Worm (Caenorhabditis elegans) whole organism, late embryonic: ENCODE measurements around the gene jmjd-5.
"Not testable (repeated sequence)": the region's sequence is repeated elsewhere in the genome, so short reads cannot be mapped to it uniquely, and the experiment has no call there.

Experiments used
- C08G9.2 ChIP-seq: sonication (generic microtip); optimal IDR thresholded peaks from 2 replicates; lab custom pipeline; 2016; ENCODE audit warnings: mild to moderate bottlenecking, missing genetic modification characterization, moderate library complexity, missing compliant biosample characterization
- C38D4.7 ChIP-seq: fragments of 200-800 bp; sonication (Bioruptor generic); optimal IDR thresholded peaks from 2 replicates; lab custom pipeline; 2018; ENCODE audit warnings: mild to moderate bottlenecking, missing genetic modification characterization, moderate library complexity, missing compliant biosample characterization
- K02D7.2 ChIP-seq: sonication (generic microtip); optimal IDR thresholded peaks from 2 replicates; lab custom pipeline; 2017; ENCODE audit warnings: mild to moderate bottlenecking, missing genetic modification characterization, missing compliant biosample characterization
- K09A11.1 ChIP-seq: sonication (generic microtip); optimal IDR thresholded peaks from 2 replicates; lab custom pipeline; 2017; ENCODE audit warnings: antibody characterized with exemption, mild to moderate bottlenecking, missing genetic modification characterization, missing compliant biosample characterization; ENCODE audit not compliant: insufficient read depth
- T23F11.4 ChIP-seq: fragments of 200-800 bp; sonication (Bioruptor generic); optimal IDR thresholded peaks from 2 replicates; lab custom pipeline; 2018; ENCODE audit warnings: mild to moderate bottlenecking, missing genetic modification characterization, missing compliant biosample characterization
- ahr-1 ChIP-seq: sonication (generic microtip); optimal IDR thresholded peaks from 2 replicates; lab custom pipeline; 2016; ENCODE audit warnings: missing genetic modification characterization, missing compliant biosample characterization
- ama-1 ChIP-seq: fragments of 150-350 bp; optimal IDR thresholded peaks from 2 replicates; lab custom pipeline; 2014
- ceh-14 ChIP-seq: sonication (generic microtip); optimal IDR thresholded peaks from 2 replicates; lab custom pipeline; 2016; ENCODE audit warnings: missing genotype, missing genetic modification characterization, missing compliant biosample characterization
- ceh-2 ChIP-seq: sonication (generic microtip); optimal IDR thresholded peaks from 2 replicates; lab custom pipeline; 2016; ENCODE audit warnings: missing genotype, missing genetic modification characterization, missing compliant biosample characterization
- ceh-22 ChIP-seq: sonication (generic microtip); optimal IDR thresholded peaks from 2 replicates; lab custom pipeline; 2017; ENCODE audit warnings: missing biosample characterization, missing genetic modification characterization
- ceh-31 ChIP-seq: sonication (generic microtip); optimal IDR thresholded peaks from 2 replicates; lab custom pipeline; 2016; ENCODE audit warnings: missing genetic modification characterization, missing compliant biosample characterization
- ceh-34 ChIP-seq: sonication (generic microtip); optimal IDR thresholded peaks from 2 replicates; lab custom pipeline; 2016; ENCODE audit warnings: mild to moderate bottlenecking, missing genetic modification characterization, missing compliant biosample characterization
- ceh-45 ChIP-seq: fragments of 200-800 bp; sonication (Bioruptor generic); IDR thresholded peaks from 2 replicates; pipeline ENCODE4 v1.3.6; 2022; ENCODE audit warnings: missing genetic modification reagents, missing genetic modification characterization, missing compliant biosample characterization
- ceh-48 ChIP-seq: sonication (generic microtip); optimal IDR thresholded peaks from 2 replicates; lab custom pipeline; 2016; ENCODE audit warnings: missing genetic modification characterization, inconsistent platforms, missing compliant biosample characterization
- ceh-6 ChIP-seq: fragments of 200-800 bp; sonication (Bioruptor generic); optimal IDR thresholded peaks from 2 replicates; lab custom pipeline; 2018; ENCODE audit warnings: mild to moderate bottlenecking, missing genetic modification characterization, missing compliant biosample characterization
- ceh-9 ChIP-seq: sonication (generic microtip); optimal IDR thresholded peaks from 2 replicates; lab custom pipeline; 2016; ENCODE audit warnings: mild to moderate bottlenecking, missing genetic modification characterization, inconsistent platforms, missing compliant biosample characterization
- che-1 ChIP-seq: sonication (generic microtip); optimal IDR thresholded peaks from 2 replicates; lab custom pipeline; 2016; ENCODE audit warnings: mild to moderate bottlenecking, missing genetic modification characterization, missing compliant biosample characterization
- dmd-4 ChIP-seq: sonication (generic microtip); optimal IDR thresholded peaks from 2 replicates; lab custom pipeline; 2016; ENCODE audit warnings: borderline replicate concordance, missing genetic modification characterization, missing compliant biosample characterization
- dve-1 ChIP-seq: sonication (generic microtip); optimal IDR thresholded peaks from 2 replicates; lab custom pipeline; 2017; ENCODE audit warnings: antibody characterized with exemption, mild to moderate bottlenecking, missing genetic modification characterization, missing compliant biosample characterization
- elt-4 ChIP-seq: sonication (generic microtip); optimal IDR thresholded peaks from 2 replicates; lab custom pipeline; 2016; ENCODE audit warnings: missing genetic modification characterization, missing compliant biosample characterization
- ets-4 ChIP-seq: sonication (generic microtip); optimal IDR thresholded peaks from 2 replicates; lab custom pipeline; 2016; ENCODE audit warnings: missing genetic modification characterization, missing compliant biosample characterization
- eyg-1 ChIP-seq: sonication (generic microtip); optimal IDR thresholded peaks from 2 replicates; lab custom pipeline; 2016; ENCODE audit warnings: missing genotype, missing genetic modification characterization, missing compliant biosample characterization
- fkh-10 ChIP-seq: fragments of 150-350 bp; optimal IDR thresholded peaks from 2 replicates; lab custom pipeline; 2014; ENCODE audit warnings: missing biosample characterization, missing genetic modification reagents, missing genetic modification characterization
- fkh-6 ChIP-seq: sonication (generic microtip); optimal IDR thresholded peaks from 2 replicates; lab custom pipeline; 2016; ENCODE audit warnings: missing genetic modification characterization, missing compliant biosample characterization
- hlh-15 ChIP-seq: sonication (generic microtip); optimal IDR thresholded peaks from 2 replicates; lab custom pipeline; 2016; ENCODE audit warnings: missing genetic modification characterization, missing compliant biosample characterization
- hlh-30 ChIP-seq: sonication (generic microtip); optimal IDR thresholded peaks from 2 replicates; lab custom pipeline; 2017; ENCODE audit warnings: antibody characterized with exemption, missing genetic modification characterization, missing compliant biosample characterization; ENCODE audit not compliant: insufficient read depth
- hlh-6 ChIP-seq: sonication (generic microtip); optimal IDR thresholded peaks from 2 replicates; lab custom pipeline; 2016; ENCODE audit warnings: missing genotype, missing genetic modification characterization, missing compliant biosample characterization
- mec-3 ChIP-seq: sonication (generic microtip); optimal IDR thresholded peaks from 2 replicates; lab custom pipeline; 2016; ENCODE audit warnings: borderline replicate concordance, missing genetic modification characterization, missing compliant biosample characterization
- nfya-1 ChIP-seq: sonication (generic microtip); optimal IDR thresholded peaks from 2 replicates; lab custom pipeline; 2017; ENCODE audit warnings: missing genetic modification characterization, mild to moderate bottlenecking, missing compliant biosample characterization, antibody characterized with exemption, moderate library complexity
- nhr-11 ChIP-seq: fragments of 150-350 bp; optimal IDR thresholded peaks from 2 replicates; lab custom pipeline; 2014; ENCODE audit warnings: missing biosample characterization, missing genetic modification characterization
- nhr-232 ChIP-seq: sonication (generic microtip); optimal IDR thresholded peaks from 2 replicates; lab custom pipeline; 2016; ENCODE audit warnings: missing genetic modification characterization, missing compliant biosample characterization
- odd-2 ChIP-seq: sonication (generic microtip); optimal IDR thresholded peaks from 2 replicates; lab custom pipeline; 2017; ENCODE audit warnings: antibody characterized with exemption, mild to moderate bottlenecking, missing genetic modification characterization, missing compliant biosample characterization
- pha-2 ChIP-seq: sonication (generic microtip); optimal IDR thresholded peaks from 2 replicates; lab custom pipeline; 2017; ENCODE audit warnings: mild to moderate bottlenecking, missing genetic modification characterization, missing compliant biosample characterization
- pqm-1 ChIP-seq: sonication (generic microtip); optimal IDR thresholded peaks from 2 replicates; lab custom pipeline; 2016; ENCODE audit warnings: missing genetic modification characterization, missing compliant biosample characterization
- pros-1 ChIP-seq: fragments of 150-350 bp; optimal IDR thresholded peaks from 2 replicates; lab custom pipeline; 2014; ENCODE audit warnings: missing biosample characterization, missing genetic modification reagents, missing genetic modification characterization
- rnt-1 ChIP-seq: sonication (generic microtip); optimal IDR thresholded peaks from 2 replicates; lab custom pipeline; 2016; ENCODE audit warnings: missing genetic modification characterization, missing compliant biosample characterization
- sdc-2 ChIP-seq: sonication (generic microtip); optimal IDR thresholded peaks from 2 replicates; lab custom pipeline; 2016; ENCODE audit warnings: missing genotype, missing genetic modification characterization, missing compliant biosample characterization
- syd-9 ChIP-seq: sonication (generic microtip); optimal IDR thresholded peaks from 2 replicates; lab custom pipeline; 2016; ENCODE audit warnings: mild to moderate bottlenecking, missing genetic modification characterization, moderate library complexity, missing compliant biosample characterization
- tbx-2 ChIP-seq: sonication (generic microtip); optimal IDR thresholded peaks from 2 replicates; lab custom pipeline; 2016; ENCODE audit warnings: missing genetic modification characterization, missing compliant biosample characterization
- tbx-7 ChIP-seq: sonication (generic microtip); optimal IDR thresholded peaks from 2 replicates; lab custom pipeline; 2016; ENCODE audit warnings: missing genotype, missing genetic modification characterization, missing compliant biosample characterization
- zip-5 ChIP-seq: sonication (generic microtip); optimal IDR thresholded peaks from 2 replicates; lab custom pipeline; 2016; ENCODE audit warnings: missing genetic modification characterization, missing compliant biosample characterization
- ztf-16 ChIP-seq: sonication (generic microtip); optimal IDR thresholded peaks from 2 replicates; lab custom pipeline; 2017; ENCODE audit warnings: missing genetic modification characterization, missing compliant biosample characterization

Gene jmjd-5

DNA sequence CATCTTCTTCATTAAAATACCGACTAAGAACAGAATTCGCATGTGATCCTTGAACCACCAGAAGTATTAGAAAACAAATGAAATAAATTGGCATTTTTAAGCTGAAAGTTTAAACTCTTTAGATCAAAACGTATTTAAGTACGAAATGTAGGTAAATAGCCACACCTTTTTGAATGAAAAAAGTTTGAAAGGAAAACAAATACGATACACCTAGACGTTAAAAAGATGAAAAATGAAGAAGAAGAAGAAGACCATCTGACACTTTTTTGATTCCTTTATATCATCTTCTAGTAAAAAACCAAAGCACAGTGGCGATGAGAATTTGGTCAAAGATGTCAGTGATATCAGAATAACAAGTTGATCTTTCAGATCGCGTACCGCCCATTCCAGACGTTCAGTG lies 31.4 kb upstream of the jmjd-5 start, which contains the start of gene Y42A5A.3:
TSS of gene Y42A5A.3 (minus strand) at position 101 of the 400 bp plus-strand sequence.
- TF ChIP-seq ceh-34 (tag; lab: Kevin White, UChicago): no peak
- no peak for TF ChIP-seq syd-9
- no peak for TF ChIP-seq ceh-2 (tag; lab: Kevin White, UChicago)
- TF ChIP-seq che-1: no peak
- TF ChIP-seq zip-5 (tag; lab: Kevin White, UChicago): no peak

DNA sequence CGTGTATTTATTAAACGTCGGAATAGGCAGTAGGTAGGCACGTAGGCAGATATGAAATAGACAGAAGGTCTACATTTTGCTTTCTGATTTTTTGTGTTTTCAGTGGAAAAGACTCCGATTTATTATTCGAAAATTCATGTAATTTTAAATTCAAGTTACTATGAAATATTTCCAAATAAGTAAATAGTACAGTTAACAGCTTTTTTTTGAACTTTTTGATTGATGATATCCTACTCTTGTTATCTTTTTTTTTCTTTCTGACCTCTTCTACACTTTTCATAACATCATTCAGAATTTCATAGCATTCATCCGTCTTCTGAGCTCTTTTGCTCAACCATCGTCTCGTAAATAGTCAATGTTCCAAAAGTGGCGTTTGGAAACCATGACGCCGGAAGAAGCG lies 28.7 kb upstream of the jmjd-5 start, which contains the start of gene cdkl-1:
TSS of gene cdkl-1 (plus strand) at position 301 of the 400 bp plus-strand sequence.
- TF ChIP-seq syd-9 (no peak), ceh-34 (tag; lab: Kevin White, UChicago) (no peak), hlh-6 (tag; lab: Kevin White, UChicago) (no peak), ceh-14 (tag; lab: Kevin White, UChicago) (no peak), eyg-1 (tag; lab: Kevin White, UChicago) (no peak), K02D7.2 (tag; lab: Kevin White, UChicago) (no peak), hlh-15 (no peak), ztf-16 (tag; lab: Kevin White, UChicago) (no peak), fkh-6 (tag; lab: Kevin White, UChicago) (no peak), che-1 (no peak), ceh-22 (tag; lab: Kevin White, UChicago) (no peak)
- TF ChIP-seq, all 69 proteins: peak for 0

ce11 chrV:11104408-11104807 lies 22.9 kb upstream of the jmjd-5 start:
- TF ChIP-seq tbx-7 (no peak), zip-5 (tag; lab: Kevin White, UChicago) (no peak), T23F11.4 (GFP tag; lab: Kevin White, UChicago) (no peak), nhr-232 (no peak), pha-2 (tag; lab: Kevin White, UChicago) (no peak), nhr-11 (tag; lab: Kevin White, UChicago) (no peak), C38D4.7 (no peak), odd-2 (tag; lab: Kevin White, UChicago) (no peak), sdc-2 (tag; lab: Kevin White, UChicago) (no peak), ceh-22 (tag; lab: Kevin White, UChicago) (no peak), pqm-1 (no peak), pros-1 (tag; lab: Kevin White, UChicago) (no peak)

DNA sequence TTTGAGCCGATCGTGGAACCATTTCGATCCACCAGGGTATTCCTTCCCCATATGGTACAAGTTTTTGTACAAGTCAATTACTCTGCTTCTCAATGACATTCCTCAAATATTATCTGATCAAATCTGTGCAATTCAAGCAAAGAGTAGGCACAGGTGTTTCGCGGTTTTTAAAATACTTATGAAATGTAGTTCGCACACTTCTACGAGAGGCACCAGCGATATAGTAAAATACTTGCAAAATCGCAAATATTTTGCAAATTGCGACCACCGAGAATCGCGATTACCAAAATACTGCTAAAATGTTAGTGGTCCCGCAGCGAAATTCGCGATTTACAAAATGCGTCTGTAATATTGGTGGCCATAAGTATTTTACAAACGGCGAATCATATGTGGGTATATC lies 17.6 kb upstream of the jmjd-5 start, which contains the start of gene Y42A5A.5:
TSS of gene Y42A5A.5 (minus strand) at position 101 of the 400 bp plus-strand sequence.
- TF ChIP-seq nfya-1, ceh-48, K02D7.2 (tag; lab: Kevin White, UChicago): not testable (repeated sequence)

DNA sequence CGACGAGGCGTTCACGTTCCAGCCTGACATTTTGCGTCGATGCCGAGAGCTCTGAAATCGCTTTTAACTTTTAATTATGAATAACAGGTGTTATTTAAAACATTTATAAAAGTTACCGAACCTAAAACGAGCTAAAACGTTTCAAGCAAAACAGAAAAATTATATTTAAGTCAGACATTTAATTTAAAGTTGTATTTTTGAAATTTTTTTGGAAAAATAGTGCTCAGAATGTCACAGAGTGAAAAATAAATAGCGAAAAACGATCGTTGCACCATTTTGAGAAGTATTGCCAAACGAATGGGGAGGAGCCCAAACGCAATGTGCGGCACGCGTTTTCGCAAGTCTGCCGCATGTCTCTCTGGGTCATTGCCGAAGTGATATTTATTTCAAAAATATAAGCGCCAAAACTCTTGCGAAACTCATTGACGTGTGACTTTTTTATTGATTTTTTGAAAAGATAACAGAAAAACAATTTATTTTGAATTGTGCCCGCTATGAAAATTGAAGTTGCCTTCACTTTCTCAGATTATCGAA lies 14.2 kb upstream of the jmjd-5 start, which contains the start of gene erfa-3:
TSS of gene erfa-3 (minus strand) at position 51 of the 534 bp plus-strand sequence.
- TF ChIP-seq zip-5 (tag; lab: Kevin White, UChicago) (peak; percentile 37), C08G9.2 (peak; percentile 62), ets-4 (tag; lab: Kevin White, UChicago) (peak; percentile 31), ceh-14 (tag; lab: Kevin White, UChicago) (peak; percentile 91), fkh-10 (no peak), nhr-232 (peak; percentile 62), ceh-6 (GFP tag; lab: Kevin White, UChicago) (peak; percentile 64), eyg-1 (tag; lab: Kevin White, UChicago) (no peak), ahr-1 (tag; lab: Kevin White, UChicago) (peak; percentile 57), hlh-15 (peak; percentile 75), rnt-1 (tag; lab: Kevin White, UChicago) (peak; percentile 69), K02D7.2 (tag; lab: Kevin White, UChicago) (peak; percentile 73), dmd-4 (tag; lab: Kevin White, UChicago) (peak; percentile 32), dve-1 (tag; lab: Kevin White, UChicago) (no peak), ceh-48 (tag; lab: Kevin White, UChicago) (peak; percentile 51), K09A11.1 (tag; lab: Kevin White, UChicago) (peak; percentile 87), ceh-2 (tag; lab: Kevin White, UChicago) (peak; percentile 65), T23F11.4 (GFP tag; lab: Kevin White, UChicago) (peak; percentile 71), ceh-9 (tag; lab: Kevin White, UChicago) (no peak), mec-3 (tag; lab: Kevin White, UChicago) (no peak), hlh-30 (tag; lab: Kevin White, UChicago) (peak; percentile 49), tbx-2 (tag; lab: Kevin White, UChicago) (peak; percentile 88), ama-1 (lab: Kevin White, UChicago) (no peak), ceh-31 (tag; lab: Kevin White, UChicago) (peak; percentile 70), ceh-45 (GFP tag; lab: Robert Waterston, UW) (peak; percentile 24; the same call in 1 of the 2 replicates), tbx-7 (peak; percentile 44), elt-4 (tag; lab: Kevin White, UChicago) (no peak)
